Worm (Caenorhabditis elegans): ENCODE data around the gene kin-4.

DNA sequence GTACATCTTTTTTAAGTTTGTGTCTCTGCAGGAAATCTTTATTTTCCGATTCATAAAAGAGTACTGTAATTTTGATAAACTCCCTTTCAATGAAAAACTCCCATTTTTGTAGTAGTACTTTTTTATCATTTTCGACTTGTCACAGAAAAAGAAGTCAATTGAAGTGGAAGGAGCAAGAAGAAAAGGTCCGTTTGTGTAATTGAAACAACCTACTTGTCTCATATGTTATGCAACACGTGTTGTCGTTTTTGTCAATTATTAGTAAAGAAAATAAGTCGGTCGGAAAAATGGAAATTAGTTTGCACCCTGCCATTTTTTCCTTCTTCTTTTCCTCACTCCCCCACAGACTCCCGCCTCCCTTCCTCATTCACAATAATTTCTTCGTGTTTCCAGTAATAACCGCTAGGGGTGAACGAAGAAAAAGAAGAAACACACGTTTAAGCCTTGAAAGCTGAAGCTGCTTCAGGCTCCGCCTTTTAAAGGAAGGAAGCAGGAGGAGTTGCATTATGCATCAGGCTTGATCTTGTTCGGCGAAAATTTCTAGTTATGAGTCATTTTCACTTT lies 33.2 kb downstream of the kin-4 start:
- TF ChIP-seq F37D6.2 (tag; optimal IDR thresholded peaks at IDR 0.05) (no peak), ama-1 (optimal IDR thresholded peaks at IDR 0.05) (no peak), snpc-4 (tag; optimal IDR thresholded peaks at IDR 0.05) (no peak), madf-9 (GFP tag; conservative IDR thresholded peaks at IDR 0.05) (no peak), vab-7 (GFP tag; IDR thresholded peaks at IDR 0.05) (no peak)

Measured in whole organism, L4 larva.